Fruit fly (Drosophila melanogaster): ENCODE measurements around the gene RFeSP.

The RFeSP gene

DNA sequence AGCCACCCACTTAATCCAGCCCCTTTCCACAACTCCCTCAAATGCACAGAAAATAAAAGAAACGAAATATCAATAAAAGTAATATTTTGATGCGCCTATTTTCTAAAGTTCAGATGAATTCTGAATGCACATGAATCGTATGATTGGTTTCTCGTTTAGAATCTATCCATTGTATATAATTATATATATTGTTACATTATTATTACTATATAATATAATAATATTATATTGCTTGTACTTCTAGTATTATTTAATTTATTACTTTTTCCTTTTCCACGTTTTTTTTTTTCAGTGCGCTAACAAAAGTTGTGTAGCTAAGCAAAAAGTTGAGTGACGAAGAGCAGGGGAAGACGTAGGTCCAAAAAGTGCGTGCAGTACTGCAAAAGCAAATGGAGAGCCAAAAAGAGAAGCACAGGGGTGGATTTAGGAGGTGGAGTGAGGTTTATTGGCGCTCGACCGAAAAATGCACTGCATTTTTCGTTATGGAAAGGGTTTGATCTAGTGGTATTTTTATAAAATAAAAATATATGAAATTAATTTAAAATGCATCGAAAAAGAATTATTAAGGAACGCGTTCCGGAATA lies 35.4 kb upstream of the RFeSP start (continued):
- TF ChIP-seq sqz (GFP tag; optimal IDR thresholded peaks at IDR 0.05) (peak; percentile 88), E2f1 (GFP tag; IDR thresholded peaks at IDR 0.05) (peak; percentile 90), kni (GFP tag; optimal IDR thresholded peaks at IDR 0.05) (peak; percentile 36), trem (tag; optimal IDR thresholded peaks at IDR 0.05) (peak; percentile 87), CG43689 (GFP tag; IDR thresholded peaks at IDR 0.05) (peak; percentile 80), CG6254 (GFP tag; optimal IDR thresholded peaks at IDR 0.05) (peak; percentile 88), H2.0 (GFP tag; IDR thresholded peaks at IDR 0.05) (peak; percentile 85), Dip2 (GFP tag; IDR thresholded peaks at IDR 0.05) (peak; percentile 58; the same call in 1 of the 2 replicates), CG8089 (GFP tag; optimal IDR thresholded peaks at IDR 0.05) (no peak), CG13775 (GFP tag; optimal IDR thresholded peaks at IDR 0.05) (peak; percentile 82), hb (GFP tag; IDR thresholded peaks at IDR 0.05; ENCODE audit: partially characterized antibody) (no peak), CG8765 (GFP tag; IDR thresholded peaks at IDR 0.05) (peak; percentile 79), CG8388 (GFP tag; optimal IDR thresholded peaks at IDR 0.05) (peak; percentile 94), HHEX (GFP tag; optimal IDR thresholded peaks at IDR 0.05) (peak; percentile 91), Lpt (GFP tag; optimal IDR thresholded peaks at IDR 0.05) (no peak), CG3726 (GFP tag; IDR thresholded peaks at IDR 0.05) (peak; percentile 85), so (GFP tag; IDR thresholded peaks at IDR 0.05) (peak; percentile 64), Asciz (GFP tag; optimal IDR thresholded peaks at IDR 0.05) (peak; percentile 98), CG9876 (GFP tag; optimal IDR thresholded peaks at IDR 0.05) (peak; percentile 26), CG17361 (GFP tag; IDR thresholded peaks at IDR 0.05) (peak; percentile 95), Mes4 (GFP tag; optimal IDR thresholded peaks at IDR 0.05) (no peak), Hsf (GFP tag; optimal IDR thresholded peaks at IDR 0.05) (peak; percentile 65), CG2120 (GFP tag; optimal IDR thresholded peaks at IDR 0.05) (peak; percentile 82), CTCF (GFP tag; optimal IDR thresholded peaks at IDR 0.05) (peak; percentile 59), NfI (GFP tag; optimal IDR thresholded peaks at IDR 0.05) (peak; percentile 85), Meics (GFP tag; optimal IDR thresholded peaks at IDR 0.05) (peak; percentile 96), seq (GFP tag; IDR thresholded peaks at IDR 0.05) (peak; percentile 90), kah (GFP tag; optimal IDR thresholded peaks at IDR 0.05) (peak; percentile 93), BtbVII (GFP tag; optimal IDR thresholded peaks at IDR 0.05) (peak; percentile 94), CG15479 (GFP tag; optimal IDR thresholded peaks at IDR 0.05) (no peak), knrl (GFP tag; IDR thresholded peaks at IDR 0.05; ENCODE audit: partially characterized antibody) (peak; percentile 72; the same call in 2 of the 3 replicates), pzg (GFP tag; optimal IDR thresholded peaks at IDR 0.05) (no peak), CG7745 (tag; optimal IDR thresholded peaks at IDR 0.05) (no peak), CG9609 (GFP tag; optimal IDR thresholded peaks at IDR 0.05) (no peak), NC2β (GFP tag; optimal IDR thresholded peaks at IDR 0.05) (no peak), ERR (GFP tag; optimal IDR thresholded peaks at IDR 0.05) (no peak), Opbp (GFP tag; IDR thresholded peaks at IDR 0.05; ENCODE audit: partially characterized antibody) (peak; percentile 32; the same call in 1 of the 3 replicates), p53 (GFP tag; optimal IDR thresholded peaks at IDR 0.05) (no peak), Sox100B (GFP tag; optimal IDR thresholded peaks at IDR 0.05) (peak; percentile 98), Deaf1 (tag; optimal IDR thresholded peaks at IDR 0.05) (peak; percentile 72), CG1832 (GFP tag; optimal IDR thresholded peaks at IDR 0.05) (no peak), CG12942 (GFP tag; optimal IDR thresholded peaks at IDR 0.05) (peak; percentile 74), HLH54F (GFP tag; optimal IDR thresholded peaks at IDR 0.05) (no peak), z (GFP tag; IDR thresholded peaks at IDR 0.05) (no peak; the same call in 2 of the 3 replicates), HmgD (GFP tag; optimal IDR thresholded peaks at IDR 0.05) (no peak), CG4854 (GFP tag; optimal IDR thresholded peaks at IDR 0.05) (peak; percentile 41), crol (GFP tag; IDR thresholded peaks at IDR 0.05) (no peak), CG2202 (tag; optimal IDR thresholded peaks at IDR 0.05) (peak; percentile 57), Kr (GFP tag; optimal IDR thresholded peaks at IDR 0.05) (no peak), pum (GFP tag; optimal IDR thresholded peaks at IDR 0.05) (peak; percentile 32), CG3847 (GFP tag; IDR thresholded peaks at IDR 0.05) (peak; percentile 75)

All from whole organism, embryonic.